Worm (Caenorhabditis elegans) whole organism, dauer: ENCODE data around the gene mboa-3.

Experiments used
- unc-62 ChIP-seq: sonication (generic microtip); optimal IDR thresholded peaks from 2 replicates; lab custom pipeline; 2017; ENCODE audit warnings: missing biosample characterization, missing genetic modification reagents, missing genetic modification characterization

Gene mboa-3

ce11 chrX:5514984-5515383, 7.6 kb downstream of the mboa-3 start, which contains the start of gene T23F2.4:
TSS of gene T23F2.4 (minus strand) at chrX:5515084.
- TF ChIP-seq unc-62 (GFP tag; lab: Kevin White, UChicago): no peak

- no peak for TF ChIP-seq unc-62 (GFP tag; lab: Kevin White, UChicago)
Observed at ce11 chrX:5514346-5514745, 8.3 kb downstream of the mboa-3 start.

ce11 chrX:5512707-5513106, 9.9 kb downstream of the mboa-3 start:
- TF ChIP-seq unc-62 (GFP tag; lab: Kevin White, UChicago): no peak

- TF ChIP-seq unc-62 (GFP tag; lab: Kevin White, UChicago): no peak
Observed at ce11 chrX:5512227-5512626, 10.4 kb downstream of the mboa-3 start, which contains the start of gene T23F2.3. TSS of gene T23F2.3 (minus strand) at chrX:5512327.

ce11 chrX:5509114-5509877, 13.3 kb downstream of the mboa-3 start:
- no peak for TF ChIP-seq unc-62 (GFP tag; lab: Kevin White, UChicago)

- no peak for TF ChIP-seq unc-62 (GFP tag; lab: Kevin White, UChicago)
Observed at ce11 chrX:5507926-5508325, 14.7 kb downstream of the mboa-3 start.

- no peak for TF ChIP-seq unc-62 (GFP tag; lab: Kevin White, UChicago)
Observed at ce11 chrX:5506432-5506977, 16.1 kb downstream of the mboa-3 start.

DNA sequence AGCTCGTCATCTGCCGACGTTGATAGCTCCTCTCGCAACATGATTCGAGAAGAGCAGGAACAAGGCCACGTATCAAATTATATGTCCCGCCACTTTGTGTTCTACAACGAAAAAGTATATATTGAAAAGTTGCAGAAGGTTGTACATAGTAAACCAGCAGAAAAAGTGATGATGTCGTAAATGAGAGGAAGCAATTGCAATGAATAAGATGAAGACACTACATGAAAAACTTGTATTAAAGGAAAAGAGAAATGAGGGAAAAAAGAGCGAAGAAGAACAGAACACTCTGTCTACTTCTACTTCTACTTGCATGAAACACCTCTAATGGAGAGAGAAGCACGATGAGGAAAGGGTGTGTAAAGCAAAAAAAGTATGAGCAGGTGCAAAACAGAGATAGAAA, 17.5 kb downstream of the mboa-3 start, which contains the start of gene T23F2.2:
Gene T23F2.2, minus strand, starts transcription at position 101 of the 400 bp plus-strand sequence.
- TF ChIP-seq unc-62 (GFP tag; lab: Kevin White, UChicago): no peak

ce11 chrX:5492820-5493382, 29.7 kb downstream of the mboa-3 start, which contains the start of the genes bus-8A and bus-8B:
TSS of gene bus-8A (plus strand) at chrX:5492915.
TSS of gene bus-8B (plus strand) at chrX:5493332.
- no peak for TF ChIP-seq unc-62 (GFP tag; lab: Kevin White, UChicago)

DNA sequence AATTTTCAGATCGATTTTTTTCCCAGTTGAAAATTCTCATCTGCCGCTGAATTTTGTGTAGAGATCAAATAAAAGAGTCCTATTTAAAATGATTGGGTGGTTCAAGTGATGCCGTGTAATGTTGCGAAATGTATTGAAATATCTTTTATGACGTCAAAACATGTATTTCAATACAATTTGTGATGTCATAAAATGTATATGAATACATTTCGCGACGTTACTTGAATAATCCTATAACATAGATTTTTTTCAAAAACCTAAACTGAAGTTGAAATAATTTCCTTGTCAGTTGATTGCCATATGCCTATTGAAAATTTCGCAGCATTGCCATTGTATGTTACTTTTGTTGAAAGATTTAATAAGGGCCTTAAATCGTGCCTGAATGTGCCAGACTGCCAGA, 33.1 kb downstream of the mboa-3 start, which contains the start of gene F55D1.1:
Gene F55D1.1, plus strand, starts transcription at position 301 of the 400 bp plus-strand sequence.
- no peak for TF ChIP-seq unc-62 (GFP tag; lab: Kevin White, UChicago)

- no peak for TF ChIP-seq unc-62 (GFP tag; lab: Kevin White, UChicago)
Observed at ce11 chrX:5488867-5489266, 33.8 kb downstream of the mboa-3 start.

DNA sequence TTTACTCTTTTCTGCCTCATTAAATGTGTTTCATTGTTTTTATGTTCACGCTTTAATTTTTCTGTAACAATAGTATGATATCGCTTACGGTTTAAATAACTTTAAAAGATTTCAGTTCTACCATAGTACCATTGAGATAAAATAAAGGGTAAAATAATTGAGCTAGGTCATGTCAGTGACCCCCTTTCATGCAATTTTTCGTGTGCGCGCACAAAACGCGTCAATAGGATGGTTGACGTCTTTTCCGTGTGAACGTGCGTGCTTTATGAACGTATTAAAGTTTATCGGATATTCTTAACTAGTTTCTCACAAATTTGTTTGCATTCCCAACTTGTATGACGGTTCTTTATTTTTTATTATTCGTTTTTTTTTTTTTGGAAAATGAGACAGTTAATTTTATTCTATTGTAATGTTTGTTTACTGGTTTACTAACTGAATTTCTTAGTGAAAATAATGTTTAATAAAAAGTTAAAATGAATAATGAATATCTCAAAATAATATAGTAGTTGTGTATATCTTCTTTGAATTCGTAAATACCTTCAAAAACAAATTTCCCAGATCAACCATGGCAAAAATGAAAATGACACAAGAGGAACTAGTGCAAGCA, 36.6 kb downstream of the mboa-3 start, which contains the start of gene C25F6.1:
Gene C25F6.1, plus strand, starts transcription at position 557 of the 607 bp plus-strand sequence.
- no peak for TF ChIP-seq unc-62 (GFP tag; lab: Kevin White, UChicago)

DNA sequence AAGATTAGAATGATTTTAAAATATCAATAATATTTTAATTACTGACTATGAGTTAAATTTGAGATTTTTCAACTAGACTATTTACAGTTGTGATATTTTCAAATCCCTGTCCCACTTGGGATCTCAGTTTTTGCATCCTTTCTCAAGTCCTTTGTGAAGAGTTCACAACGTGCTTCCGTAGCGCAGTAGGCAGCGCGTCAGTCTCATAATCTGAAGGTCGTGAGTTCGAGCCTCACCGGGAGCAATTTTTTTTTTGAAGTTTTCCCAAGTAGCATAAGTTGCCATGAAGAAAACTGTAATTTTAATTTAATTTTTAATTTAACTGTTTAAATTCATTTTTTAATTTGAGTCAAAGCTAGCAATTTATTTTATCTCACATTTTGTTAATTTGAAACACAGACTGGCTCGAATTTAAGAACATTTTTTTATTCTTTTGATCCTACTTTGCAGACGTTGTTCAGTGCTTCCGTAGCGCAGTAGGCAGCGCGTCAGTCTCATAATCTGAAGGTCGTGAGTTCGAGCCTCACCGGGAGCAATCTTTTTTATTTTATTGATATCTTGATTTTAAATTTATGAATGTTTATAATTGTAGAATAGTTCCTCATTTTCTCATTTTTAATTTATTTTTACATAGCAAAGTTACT, 37.2 kb downstream of the mboa-3 start:
- no peak for TF ChIP-seq unc-62 (GFP tag; lab: Kevin White, UChicago)

DNA sequence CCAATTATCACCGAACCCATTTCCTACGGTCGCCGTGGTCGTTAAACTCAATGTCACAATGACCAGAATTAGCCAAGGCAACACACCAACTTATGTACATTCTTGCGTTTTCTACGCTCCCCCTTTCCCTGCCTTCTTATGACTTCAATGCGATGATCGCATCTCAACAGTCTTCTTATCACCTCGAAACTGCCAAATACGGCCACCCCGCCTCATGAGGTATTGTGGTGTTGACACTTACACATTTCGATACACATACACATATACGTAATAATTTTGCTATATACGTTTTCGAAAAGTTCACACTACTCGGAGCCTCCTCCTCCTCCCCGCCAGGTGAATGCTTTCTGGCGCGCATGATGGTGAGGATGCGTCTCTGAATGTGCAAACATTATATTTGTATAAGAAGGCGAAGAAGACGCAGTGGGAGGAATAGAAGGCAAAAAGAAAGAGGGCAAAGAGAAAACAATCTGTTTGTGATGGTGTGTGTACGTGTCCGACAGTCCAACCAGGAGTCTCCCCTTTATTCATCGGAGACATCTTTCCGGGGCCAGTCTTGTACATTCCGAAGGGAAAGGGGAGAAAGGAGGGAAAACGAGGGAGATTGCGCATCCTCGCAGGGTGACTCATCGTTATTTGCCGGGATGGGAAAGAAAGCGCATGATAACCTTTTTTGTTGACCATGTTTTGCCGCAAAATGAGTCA, 42.6 kb downstream of the mboa-3 start:
- no peak for TF ChIP-seq unc-62 (GFP tag; lab: Kevin White, UChicago)
